Fruit fly (Drosophila melanogaster) whole organism, prepupa: ENCODE data around the gene Gba1b.

ENCODE experiments used
- CG11294 ChIP-seq: fragments of 200-800 bp; sonication (Bioruptor generic); IDR thresholded peaks from 2 replicates; pipeline ENCODE4 v1.3.6; 2022; ENCODE audit warnings: missing biosample characterization, missing genetic modification characterization
- CG15336 ChIP-seq: fragments of 200-800 bp; sonication (Bioruptor generic); IDR thresholded peaks from 2 replicates; pipeline ENCODE4 v1.3.6; 2022; ENCODE audit warnings: missing biosample characterization, missing genetic modification characterization
- CG1621 ChIP-seq: fragments of 200-800 bp; sonication (Bioruptor generic); optimal IDR thresholded peaks from 3 replicates; lab custom pipeline; 2018; ENCODE audit warnings: missing biosample characterization, mild to moderate bottlenecking, missing genetic modification characterization
- CG3032 ChIP-seq: fragments of 200-800 bp; optimal IDR thresholded peaks from 2 replicates; lab custom pipeline; 2019; ENCODE audit warnings: missing biosample characterization, mild to moderate bottlenecking, missing genetic modification characterization, moderate library complexity
- CG31627 ChIP-seq: fragments of 200-800 bp; sonication (Bioruptor generic); optimal IDR thresholded peaks from 3 replicates; lab custom pipeline; 2016; ENCODE audit warnings: missing biosample characterization, missing genetic modification characterization
- CG32006 ChIP-seq: fragments of 200-800 bp; sonication (Bioruptor generic); optimal IDR thresholded peaks from 3 replicates; lab custom pipeline; 2017; ENCODE audit warnings: missing biosample characterization, mild to moderate bottlenecking, missing genetic modification characterization
- CG3919 ChIP-seq: fragments of 200-800 bp; sonication (Bioruptor generic); optimal IDR thresholded peaks from 3 replicates; lab custom pipeline; 2016; ENCODE audit warnings: missing biosample characterization, missing genetic modification characterization
- CG6163 ChIP-seq: fragments of 200-800 bp; sonication (Bioruptor generic); IDR thresholded peaks from 3 replicates; pipeline ENCODE4 v1.3.6; 2022; ENCODE audit warnings: missing biosample characterization, missing genetic modification characterization
- CG6792 ChIP-seq: fragments of 200-800 bp; sonication (Bioruptor generic); optimal IDR thresholded peaks from 3 replicates; lab custom pipeline; 2016; ENCODE audit warnings: missing biosample characterization, missing genetic modification characterization
- CG6808 ChIP-seq: fragments of 200-800 bp; sonication (Bioruptor generic); optimal IDR thresholded peaks from 3 replicates; lab custom pipeline; 2017; ENCODE audit warnings: missing biosample characterization, missing genetic modification characterization, mild to moderate bottlenecking, moderate library complexity, missing genetic modification reagents
- CG6854 ChIP-seq: fragments of 200-800 bp; sonication (Bioruptor generic); optimal IDR thresholded peaks from 2 replicates; lab custom pipeline; 2017; ENCODE audit warnings: missing biosample characterization, mild to moderate bottlenecking, missing genetic modification characterization
- CG8319 ChIP-seq: fragments of 200-800 bp; sonication (Bioruptor generic); optimal IDR thresholded peaks from 3 replicates; lab custom pipeline; 2016; ENCODE audit warnings: missing biosample characterization, missing genetic modification characterization
- Ets21C ChIP-seq: fragments of 200-800 bp; sonication (Bioruptor generic); optimal IDR thresholded peaks from 3 replicates; lab custom pipeline; 2016; ENCODE audit warnings: missing biosample characterization, missing genetic modification characterization
- Hr39 ChIP-seq: fragments of 200-800 bp; sonication (Bioruptor generic); optimal IDR thresholded peaks from 2 replicates; lab custom pipeline; 2016; ENCODE audit warnings: missing biosample characterization, missing genetic modification characterization
- Hr4 ChIP-seq: fragments of 200-800 bp; sonication (Bioruptor generic); optimal IDR thresholded peaks from 3 replicates; lab custom pipeline; 2016; ENCODE audit warnings: missing biosample characterization, missing genetic modification characterization
- Sox14 ChIP-seq: fragments of 200-800 bp; sonication (Bioruptor generic); optimal IDR thresholded peaks from 3 replicates; lab custom pipeline; 2016; ENCODE audit warnings: missing biosample characterization, missing genetic modification characterization
- Sox15 ChIP-seq: fragments of 200-800 bp; sonication (Bioruptor generic); optimal IDR thresholded peaks from 3 replicates; lab custom pipeline; 2016; ENCODE audit warnings: missing biosample characterization, missing genetic modification characterization
- acj6 ChIP-seq: fragments of 200-800 bp; sonication (Bioruptor generic); optimal IDR thresholded peaks from 3 replicates; lab custom pipeline; 2016; ENCODE audit warnings: missing biosample characterization, missing genetic modification characterization
- cyc ChIP-seq: fragments of 200-800 bp; sonication (Bioruptor generic); optimal IDR thresholded peaks from 3 replicates; lab custom pipeline; 2016; ENCODE audit warnings: missing biosample characterization, missing genetic modification characterization
- dac ChIP-seq: fragments of 200-800 bp; sonication (Bioruptor generic); optimal IDR thresholded peaks from 2 replicates; lab custom pipeline; 2017; ENCODE audit warnings: missing biosample characterization, mild to moderate bottlenecking, missing genetic modification characterization
- eg ChIP-seq: fragments of 200-800 bp; sonication (Bioruptor generic); IDR thresholded peaks from 3 replicates; pipeline ENCODE4 v1.3.6; 2022; ENCODE audit warnings: missing biosample characterization, missing genetic modification characterization
- esn ChIP-seq: fragments of 200-800 bp; sonication (Bioruptor generic); optimal IDR thresholded peaks from 2 replicates; lab custom pipeline; 2016; ENCODE audit warnings: missing biosample characterization, mild to moderate bottlenecking, missing genetic modification characterization, moderate library complexity
- fd85E ChIP-seq: fragments of 200-800 bp; sonication (Bioruptor generic); optimal IDR thresholded peaks from 3 replicates; lab custom pipeline; 2016; ENCODE audit warnings: missing biosample characterization, missing genetic modification characterization
- fkh ChIP-seq: fragments of 200-800 bp; sonication (Bioruptor generic); optimal IDR thresholded peaks from 3 replicates; lab custom pipeline; 2017; ENCODE audit warnings: missing biosample characterization, mild to moderate bottlenecking, missing genetic modification characterization, moderate library complexity
- lz ChIP-seq: fragments of 200-800 bp; sonication (Bioruptor generic); optimal IDR thresholded peaks from 3 replicates; lab custom pipeline; 2016; ENCODE audit warnings: missing biosample characterization, missing genetic modification characterization
- svp ChIP-seq: fragments of 200-800 bp; sonication (Bioruptor generic); peaks from one replicate; lab custom pipeline; 2016; ENCODE audit warnings: missing biosample characterization, missing genetic modification characterization
- topi ChIP-seq: fragments of 200-800 bp; sonication (Bioruptor generic); optimal IDR thresholded peaks from 3 replicates; lab custom pipeline; 2016; ENCODE audit warnings: missing biosample characterization, missing genetic modification characterization

The Gba1b gene

dm6 chr3R:23737676-23738574 is 33.3 kb downstream of the Gba1b start (continued):
- peak; percentile 48 for TF ChIP-seq CG15336 (GFP tag; lab: Robert Waterston, UW)
- peak; percentile 55 for TF ChIP-seq CG6808
- TF ChIP-seq Sox15 (GFP tag; lab: Kevin White, UChicago), result no peak
- no peak for TF ChIP-seq topi
- TF ChIP-seq lz (GFP tag; lab: Kevin White, UChicago), result no peak
- peak; percentile 25 for TF ChIP-seq acj6 (GFP tag; lab: Kevin White, UChicago)
- no peak for TF ChIP-seq CG1621 (tag; lab: Kevin White, UChicago)
- TF ChIP-seq CG32006 (GFP tag; lab: Kevin White, UChicago), result peak; percentile 81
- TF ChIP-seq Ets21C (GFP tag; lab: Kevin White, UChicago), result no peak

- no peak for TF ChIP-seq CG3919 (GFP tag; lab: Kevin White, UChicago)
- no peak for TF ChIP-seq svp (GFP tag; lab: Kevin White, UChicago)
- no peak for TF ChIP-seq dac
- no peak for TF ChIP-seq CG6808
- TF ChIP-seq esn, result no peak
- TF ChIP-seq CG6792 (GFP tag; lab: Kevin White, UChicago), result no peak
- no peak for TF ChIP-seq Hr4 (GFP tag; lab: Kevin White, UChicago)
- TF ChIP-seq fd85E (GFP tag; lab: Kevin White, UChicago), result no peak
- no peak for TF ChIP-seq Hr39 (GFP tag; lab: Kevin White, UChicago)
These were observed 36.4 kb downstream of the Gba1b start for dm6 chr3R:23740968-23741367.

- TF ChIP-seq Hr4 (GFP tag; lab: Kevin White, UChicago) (no peak), fkh (GFP tag; lab: Kevin White, UChicago) (peak; percentile 74)
These were observed 42.8 kb downstream of the Gba1b start for dm6 chr3R:23747446-23747845.

- TF ChIP-seq CG11294 (GFP tag; lab: Robert Waterston, UW) (no peak), CG31627 (GFP tag; lab: Kevin White, UChicago) (peak; percentile 66), CG3032 (tag; lab: Kevin White, UChicago) (peak; percentile 12), CG1621 (tag; lab: Kevin White, UChicago) (peak; percentile 18), CG6854 (GFP tag; lab: Kevin White, UChicago) (peak; percentile 50), cyc (GFP tag; lab: Kevin White, UChicago) (peak; percentile 65), eg (peak; percentile 35; the same call in 1 of the 3 replicates), lz (GFP tag; lab: Kevin White, UChicago) (peak; percentile 62), Sox14 (GFP tag; lab: Kevin White, UChicago) (peak; percentile 78), CG6163 (peak; percentile 16; the same call in 1 of the 3 replicates), topi (peak; percentile 69), fd85E (GFP tag; lab: Kevin White, UChicago) (no peak), esn (peak; percentile 77), CG8319 (GFP tag; lab: Kevin White, UChicago) (no peak)
These were observed 48.1 kb downstream of the Gba1b start, which contains the start of the genes RanBP3 and Rpt5 for dm6 chr3R:23752728-23753127. Gene RanBP3, minus strand, starts transcription at chr3R:23752834. Gene Rpt5, plus strand, starts transcription at chr3R:23752876.
